Worm (Caenorhabditis elegans) whole organism, L4/young adult: ENCODE results near the gene C14E2.4.

Experiments used
- W03F9.2 ChIP-seq: fragments of 150-350 bp; optimal IDR thresholded peaks from 2 replicates; lab custom pipeline; 2014; ENCODE audit warnings: missing biosample characterization, missing genetic modification characterization
- dao-5 ChIP-seq: sonication (generic microtip); optimal IDR thresholded peaks from 2 replicates; lab custom pipeline; 2016; ENCODE audit warnings: missing genotype, missing genetic modification characterization, moderate library complexity, missing compliant biosample characterization
- him-1 ChIP-seq: sonication (generic microtip); optimal IDR thresholded peaks from 2 replicates; lab custom pipeline; 2016; ENCODE audit warnings: missing genotype, missing genetic modification reagents, missing genetic modification characterization, missing compliant biosample characterization

ce11 chrX:1821235-1821634, at the start of gene C14E2.4:
- no peak for TF ChIP-seq W03F9.2 (tag; lab: Kevin White, UChicago)
- no peak for TF ChIP-seq him-1 (tag; lab: Kevin White, UChicago)
- TF ChIP-seq dao-5 (tag; lab: Kevin White, UChicago) = no peak
